Worm (Caenorhabditis elegans): Measurements from ENCODE around the gene heh-1.
A peak's percentile ranks its signal among the peaks of the same experiment; 100 is the strongest.

Gene heh-1

DNA sequence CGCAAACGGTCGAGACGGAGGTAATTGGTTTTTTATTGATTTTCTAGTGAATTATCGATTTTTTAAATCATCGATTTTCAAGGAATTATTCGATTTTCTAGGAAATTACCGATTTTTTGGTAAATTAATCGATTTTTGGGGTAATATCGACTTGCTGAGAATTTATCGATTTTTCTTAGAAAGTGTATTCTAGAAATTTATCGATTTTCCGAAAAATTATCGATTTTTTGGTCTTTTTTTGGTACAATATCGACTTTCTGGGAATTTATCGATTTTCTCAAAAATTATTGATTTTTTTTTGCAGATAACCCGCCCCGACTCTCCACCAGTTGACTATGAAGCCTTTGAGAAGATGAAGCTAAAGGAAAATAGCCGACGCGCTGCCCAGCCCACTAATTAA lies 28.8 kb downstream of the heh-1 start:
- no peak for TF ChIP-seq flh-1 (GFP tag; optimal IDR thresholded peaks at IDR 0.05)
- no peak for TF ChIP-seq ceh-83 (GFP tag; optimal IDR thresholded peaks at IDR 0.05)

DNA sequence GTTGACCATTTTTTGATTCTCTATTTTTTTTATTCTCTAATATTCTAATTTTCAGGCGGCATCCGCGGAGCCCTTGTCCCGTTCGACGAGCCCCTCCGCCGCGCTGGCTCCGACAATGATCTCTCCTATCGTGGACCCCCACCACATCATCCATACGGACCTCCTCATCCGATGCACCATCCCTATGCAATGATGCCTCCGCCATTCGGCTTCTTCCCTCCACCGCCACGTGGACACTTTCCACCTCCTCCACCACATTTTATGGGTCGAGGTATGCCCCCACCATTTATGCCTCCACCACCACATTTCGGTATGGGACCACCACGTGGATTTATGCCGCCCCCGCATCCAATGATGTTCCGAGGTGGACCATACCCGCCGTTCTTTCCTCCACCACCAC lies 30.0 kb downstream of the heh-1 start:
- TF ChIP-seq ztf-11 (tag; optimal IDR thresholded peaks at IDR 0.05), result no peak
- TF ChIP-seq ceh-83 (GFP tag; optimal IDR thresholded peaks at IDR 0.05), result no peak
- TF ChIP-seq elt-1 (tag; optimal IDR thresholded peaks at IDR 0.05; ENCODE audit: borderline replicate concordance, insufficient read depth), result no peak
- TF ChIP-seq lin-13 (tag; optimal IDR thresholded peaks at IDR 0.05), result no peak
- no peak for TF ChIP-seq blmp-1 (tag; optimal IDR thresholded peaks at IDR 0.05)
- no peak for TF ChIP-seq ces-1 (GFP tag; optimal IDR thresholded peaks at IDR 0.05)
- no peak for TF ChIP-seq mab-5 (tag; optimal IDR thresholded peaks at IDR 0.05)
- no peak for TF ChIP-seq zip-8 (tag; optimal IDR thresholded peaks at IDR 0.05)
- no peak for TF ChIP-seq unc-39 (tag; optimal IDR thresholded peaks at IDR 0.05)
- no peak for TF ChIP-seq hlh-1 (tag; optimal IDR thresholded peaks at IDR 0.05)
- no peak for TF ChIP-seq mep-1 (tag; optimal IDR thresholded peaks at IDR 0.05)
- TF ChIP-seq M03D4.4 (tag; optimal IDR thresholded peaks at IDR 0.05), result no peak
- TF ChIP-seq sem-2 (GFP tag; optimal IDR thresholded peaks at IDR 0.05), result no peak
- no peak for TF ChIP-seq bed-3 (GFP tag; optimal IDR thresholded peaks at IDR 0.05)
- no peak for TF ChIP-seq lin-32 (GFP tag; optimal IDR thresholded peaks at IDR 0.05)
- no peak for TF ChIP-seq nhr-237 (tag; optimal IDR thresholded peaks at IDR 0.05)
- TF ChIP-seq cnd-1 (tag; optimal IDR thresholded peaks at IDR 0.05), result no peak

DNA sequence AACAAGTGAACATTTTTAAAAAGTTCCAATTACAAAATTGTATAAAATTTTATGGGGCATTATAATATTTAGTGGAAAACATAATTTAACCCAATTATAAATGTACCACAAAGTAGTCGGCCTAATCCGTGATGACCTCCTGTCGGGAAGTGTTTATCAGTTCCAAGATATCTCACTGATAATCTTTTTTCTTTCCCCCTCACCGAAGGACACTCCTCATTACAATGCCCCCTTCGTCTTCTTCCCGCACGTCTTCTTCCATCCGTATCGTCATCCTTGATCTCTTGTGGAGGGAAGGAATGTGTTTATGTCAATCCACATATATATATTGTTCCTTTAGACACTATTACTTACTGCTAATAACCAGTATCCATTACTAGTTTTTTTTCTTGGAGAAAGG lies 34.0 kb downstream of the heh-1 start, which contains the start of gene R148.5:
R148.5 (plus strand) TSS at position 331 of the 400 bp plus-strand sequence.
- TF ChIP-seq ham-2 (GFP tag; optimal IDR thresholded peaks at IDR 0.05) (no peak), nhr-237 (tag; optimal IDR thresholded peaks at IDR 0.05) (no peak), nhr-2 (tag; optimal IDR thresholded peaks at IDR 0.05) (no peak), unc-62 (GFP tag; optimal IDR thresholded peaks at IDR 0.05) (peak; percentile 12), elt-1 (tag; optimal IDR thresholded peaks at IDR 0.05; ENCODE audit: borderline replicate concordance, insufficient read depth) (peak; percentile 89), ztf-11 (tag; optimal IDR thresholded peaks at IDR 0.05) (no peak)

DNA sequence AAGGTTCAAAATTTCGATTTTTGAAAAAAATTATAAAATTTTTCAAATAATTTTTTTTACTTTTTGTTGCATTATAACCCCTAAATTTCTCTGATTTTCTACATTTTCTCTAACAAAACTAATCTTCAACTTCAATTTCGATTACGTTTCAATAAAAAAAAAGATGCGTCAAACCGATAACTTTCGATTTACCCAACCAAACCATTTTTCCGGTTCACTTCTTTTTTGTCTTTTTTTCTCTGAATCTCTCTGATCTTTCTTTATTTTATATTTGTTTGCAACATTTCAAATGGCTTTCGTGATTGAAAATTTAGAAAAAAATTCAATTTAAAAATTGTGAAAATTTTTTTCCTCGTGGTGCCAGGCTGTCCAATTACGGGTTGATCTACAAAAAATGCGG lies 35.9 kb downstream of the heh-1 start:
- TF ChIP-seq M03D4.4 (tag; optimal IDR thresholded peaks at IDR 0.05) (no peak), cnd-1 (tag; optimal IDR thresholded peaks at IDR 0.05) (no peak), nhr-76 (tag; optimal IDR thresholded peaks at IDR 0.05) (no peak), elt-3 (tag; optimal IDR thresholded peaks at IDR 0.05) (no peak), ztf-11 (tag; optimal IDR thresholded peaks at IDR 0.05) (no peak), pha-4 (tag; optimal IDR thresholded peaks at IDR 0.05) (no peak), snpc-4 (tag; optimal IDR thresholded peaks at IDR 0.05) (no peak), nhr-237 (tag; optimal IDR thresholded peaks at IDR 0.05) (no peak), ham-2 (GFP tag; optimal IDR thresholded peaks at IDR 0.05) (no peak), sem-2 (GFP tag; optimal IDR thresholded peaks at IDR 0.05) (no peak), nhr-12 (tag; optimal IDR thresholded peaks at IDR 0.05) (no peak), hlh-1 (tag; optimal IDR thresholded peaks at IDR 0.05) (no peak)

DNA sequence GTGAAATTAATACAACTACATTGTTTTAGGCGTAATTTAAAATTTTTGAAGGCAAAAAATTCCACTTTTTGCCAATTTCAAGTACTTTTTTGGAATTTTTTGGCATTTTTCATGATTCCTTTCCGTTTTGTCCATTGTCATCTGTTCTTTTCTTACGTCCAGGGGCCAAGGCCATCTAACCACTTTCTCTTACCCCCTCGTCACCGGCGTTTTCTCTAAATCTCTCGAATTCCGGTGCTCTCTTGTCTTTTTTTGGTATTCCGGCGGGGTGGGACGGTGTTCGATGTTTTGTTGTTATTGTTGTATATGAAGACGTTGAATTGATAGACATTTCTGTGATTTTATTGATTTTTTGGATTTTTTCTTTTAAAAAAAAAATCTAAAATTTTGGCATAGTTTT lies 37.7 kb downstream of the heh-1 start:
- TF ChIP-seq bed-3 (GFP tag; optimal IDR thresholded peaks at IDR 0.05), result no peak
- TF ChIP-seq unc-39 (tag; optimal IDR thresholded peaks at IDR 0.05), result no peak

DNA sequence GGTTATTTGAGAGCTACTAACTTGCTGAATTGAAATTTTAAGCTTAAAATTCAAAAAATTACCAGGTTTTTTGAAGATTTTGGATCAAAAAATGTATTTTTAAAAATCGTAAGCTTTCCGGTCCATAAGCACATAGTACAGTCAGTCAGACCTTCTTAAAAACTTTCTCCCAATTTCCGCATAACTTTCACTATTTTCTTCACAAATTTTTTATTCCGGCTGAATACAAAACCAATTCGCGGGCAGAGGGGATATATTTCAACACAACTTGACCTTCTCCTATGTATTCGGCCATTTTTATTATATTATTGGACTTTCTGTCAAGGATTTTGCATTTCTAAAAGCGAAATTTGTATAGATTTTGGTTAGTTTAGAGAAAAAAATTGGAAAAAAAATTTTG lies 38.8 kb downstream of the heh-1 start:
- TF ChIP-seq nhr-12 (tag; optimal IDR thresholded peaks at IDR 0.05) (no peak), blmp-1 (tag; optimal IDR thresholded peaks at IDR 0.05) (peak; percentile 60)

DNA sequence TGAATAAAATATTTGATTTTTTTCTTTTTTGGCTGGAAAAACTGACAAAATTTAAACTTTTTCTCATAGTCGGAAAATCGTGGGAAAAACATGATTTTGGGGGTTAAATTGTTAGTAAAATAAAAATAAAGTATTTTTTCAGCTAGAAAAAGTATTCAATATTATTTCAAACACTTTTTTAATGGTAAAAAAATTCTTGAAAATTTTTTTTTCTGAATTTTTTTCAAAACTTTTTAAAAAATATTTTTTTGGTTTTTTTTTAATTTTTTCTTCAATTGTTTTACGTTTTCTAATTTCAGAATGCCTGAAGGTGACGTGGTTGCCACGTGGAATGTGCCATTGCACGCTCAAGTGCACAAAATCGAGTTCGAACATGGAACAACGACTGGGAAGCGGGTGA lies 44.3 kb downstream of the heh-1 start, which contains the start of gene C44B11.1:
C44B11.1 (plus strand) TSS at position 301 of the 400 bp plus-strand sequence.
- no peak for TF ChIP-seq unc-62 (GFP tag; optimal IDR thresholded peaks at IDR 0.05)
- TF ChIP-seq unc-120 (tag; optimal IDR thresholded peaks at IDR 0.05; ENCODE audit: poor library complexity, severe bottlenecking), result no peak
- TF ChIP-seq elt-1 (tag; optimal IDR thresholded peaks at IDR 0.05; ENCODE audit: borderline replicate concordance, insufficient read depth), result no peak
- TF ChIP-seq snpc-4 (tag; optimal IDR thresholded peaks at IDR 0.05), result no peak
- TF ChIP-seq nhr-2 (tag; optimal IDR thresholded peaks at IDR 0.05), result no peak
- TF ChIP-seq nhr-76 (tag; optimal IDR thresholded peaks at IDR 0.05), result no peak
- no peak for TF ChIP-seq lin-13 (tag; optimal IDR thresholded peaks at IDR 0.05)
- no peak for TF ChIP-seq M03D4.4 (tag; optimal IDR thresholded peaks at IDR 0.05)
- TF ChIP-seq zip-8 (tag; optimal IDR thresholded peaks at IDR 0.05), result no peak
- no peak for TF ChIP-seq cnd-1 (tag; optimal IDR thresholded peaks at IDR 0.05)
- TF ChIP-seq mab-5 (tag; optimal IDR thresholded peaks at IDR 0.05), result no peak
- no peak for TF ChIP-seq ceh-83 (GFP tag; optimal IDR thresholded peaks at IDR 0.05)
- TF ChIP-seq mls-2 (tag; optimal IDR thresholded peaks at IDR 0.05), result no peak
- TF ChIP-seq mep-1 (tag; optimal IDR thresholded peaks at IDR 0.05), result no peak
- TF ChIP-seq flh-1 (GFP tag; optimal IDR thresholded peaks at IDR 0.05), result no peak
- no peak for TF ChIP-seq drap-1 (GFP tag; optimal IDR thresholded peaks at IDR 0.05)
- TF ChIP-seq ceh-39 (tag; optimal IDR thresholded peaks at IDR 0.05), result no peak

All from whole organism, mixed stage, embryonic.